Worm (Caenorhabditis elegans) whole organism, L4 larva: Measurements from ENCODE around the gene prp-9.

Experiments
- D1046.2 ChIP-seq: fragments of 200-800 bp; sonication (Bioruptor generic); IDR thresholded peaks from 2 replicates; pipeline ENCODE4 v1.3.6; 2022; ENCODE audit warnings: missing genetic modification characterization, missing compliant biosample characterization
- Y105C5A.15 ChIP-seq: fragments of 200-800 bp; sonication (Bioruptor generic); IDR thresholded peaks from 2 replicates; pipeline ENCODE4 v1.3.6; 2022; ENCODE audit warnings: missing genetic modification characterization, missing compliant biosample characterization
- Y5F2A.4 ChIP-seq: fragments of 200-800 bp; sonication (Bioruptor generic); optimal IDR thresholded peaks from 2 replicates; lab custom pipeline; 2018; ENCODE audit warnings: mild to moderate bottlenecking, missing genetic modification characterization, missing compliant biosample characterization
- aha-1 ChIP-seq: fragments of 150-350 bp; peaks from one replicate; lab custom pipeline; 2014; ENCODE audit warnings: missing biosample characterization, missing genetic modification characterization
- arid-1 ChIP-seq: fragments of 200-800 bp; sonication (Bioruptor generic); conservative IDR thresholded peaks from 2 replicates; pipeline ENCODE4 v1.3.6; 2022; ENCODE audit warnings: missing genetic modification reagents, missing genetic modification characterization, missing compliant biosample characterization
- ceh-28 ChIP-seq: fragments of 150-350 bp; optimal IDR thresholded peaks from 2 replicates; lab custom pipeline; 2014; ENCODE audit warnings: missing biosample characterization, missing genetic modification reagents, missing genetic modification characterization
- ceh-44 ChIP-seq: fragments of 200-800 bp; sonication (Bioruptor generic); IDR thresholded peaks from 2 replicates; pipeline ENCODE4 v1.3.6; 2022; ENCODE audit warnings: missing genetic modification reagents, missing genetic modification characterization, missing compliant biosample characterization
- ceh-62 ChIP-seq: sonication (generic microtip); optimal IDR thresholded peaks from 2 replicates; lab custom pipeline; 2017; ENCODE audit warnings: missing biosample characterization, missing genetic modification characterization
- daf-16 ChIP-seq, 3 experiments: sonication (generic microtip); optimal IDR thresholded peaks; 2 replicates each; lab custom pipeline; 2016 to 2017; ENCODE audit warnings: missing genetic modification characterization in 3 of 3, missing genetic modification reagents in 3 of 3, mild to moderate bottlenecking in 2 of 3, missing compliant biosample characterization in 2 of 3, missing biosample characterization in 1 of 3, moderate library complexity in 1 of 3
- dmd-9 ChIP-seq: fragments of 200-800 bp; sonication (Bioruptor generic); IDR thresholded peaks from 2 replicates; pipeline ENCODE4 v1.3.6; 2022; ENCODE audit warnings: missing genetic modification reagents, missing genetic modification characterization, missing compliant biosample characterization
- duxl-1 ChIP-seq: sonication (generic microtip); optimal IDR thresholded peaks from 2 replicates; lab custom pipeline; 2016; ENCODE audit warnings: mild to moderate bottlenecking, missing genetic modification characterization, moderate library complexity, missing compliant biosample characterization; ENCODE audit not compliant: poor library complexity
- dve-1 ChIP-seq: sonication (generic microtip); optimal IDR thresholded peaks from 2 replicates; lab custom pipeline; 2017; ENCODE audit warnings: antibody characterized with exemption, mild to moderate bottlenecking, missing genetic modification characterization, missing compliant biosample characterization; ENCODE audit not compliant: insufficient read depth
- fos-1 ChIP-seq: fragments of 150-350 bp; optimal IDR thresholded peaks from 2 replicates; lab custom pipeline; 2014; ENCODE audit warnings: missing biosample characterization, missing genetic modification characterization
- gei-8 ChIP-seq: fragments of 200-800 bp; sonication (Bioruptor generic); optimal IDR thresholded peaks from 2 replicates; lab custom pipeline; 2018; ENCODE audit warnings: mild to moderate bottlenecking, missing genetic modification characterization, missing compliant biosample characterization
- hlh-30 ChIP-seq: sonication (generic microtip); optimal IDR thresholded peaks from 2 replicates; lab custom pipeline; 2017; ENCODE audit warnings: antibody characterized with exemption, mild to moderate bottlenecking, missing genetic modification characterization, missing compliant biosample characterization; ENCODE audit not compliant: insufficient read depth
- lin-1 ChIP-seq: fragments of 200-800 bp; sonication (Bioruptor generic); IDR thresholded peaks from 2 replicates; pipeline ENCODE4 v1.3.6; 2022; ENCODE audit warnings: missing genetic modification reagents, missing genetic modification characterization, missing compliant biosample characterization
- lin-13 ChIP-seq: fragments of 150-350 bp; optimal IDR thresholded peaks from 2 replicates; lab custom pipeline; 2014; ENCODE audit warnings: missing biosample characterization, missing genetic modification reagents, missing genetic modification characterization
- lsy-2 ChIP-seq, 2 experiments: fragments of 150-350 bp in 1 of 2; sonication (generic microtip) in 1 of 2; optimal IDR thresholded peaks; 2 replicates each; lab custom pipeline; 2014 to 2017; ENCODE audit warnings: missing biosample characterization in 2 of 2, missing genetic modification characterization in 2 of 2
- mdl-1 ChIP-seq, 2 experiments: fragments of 150-350 bp in 1 of 2; sonication (generic microtip) in 1 of 2; optimal IDR thresholded peaks; 2 replicates each; lab custom pipeline; 2014 to 2017; ENCODE audit warnings: missing biosample characterization in 2 of 2, missing genetic modification characterization in 2 of 2
- mep-1 ChIP-seq: fragments of 150-350 bp; sonication (generic microtip); optimal IDR thresholded peaks from 3 replicates; lab custom pipeline; 2014; ENCODE audit warnings: missing biosample characterization, missing genetic modification characterization
- nhr-42 ChIP-seq: fragments of 200-800 bp; sonication (Bioruptor generic); IDR thresholded peaks from 2 replicates; pipeline ENCODE4 v1.3.6; 2022; ENCODE audit warnings: missing genetic modification characterization, missing compliant biosample characterization
- nhr-6 ChIP-seq: fragments of 150-350 bp; optimal IDR thresholded peaks from 2 replicates; lab custom pipeline; 2014; ENCODE audit warnings: missing biosample characterization, missing genetic modification characterization
- pha-4 ChIP-seq, 2 experiments: fragments of 150-350 bp in 1 of 2; fragments of 200-800 bp in 1 of 2; sonication (Bioruptor generic) in 1 of 2; IDR thresholded peaks in 1 of 2; optimal IDR thresholded peaks in 1 of 2; 2 replicates each; pipeline versions ENCODE4 v1.3.6 to Lab custom; 2014 to 2022; ENCODE audit warnings: missing genetic modification characterization in 2 of 2, missing genetic modification reagents in 2 of 2, missing biosample characterization in 1 of 2, missing compliant biosample characterization in 1 of 2
- rbr-2 ChIP-seq: sonication (generic microtip); optimal IDR thresholded peaks from 2 replicates; lab custom pipeline; 2016; ENCODE audit warnings: missing genotype, missing genetic modification characterization, missing compliant biosample characterization
- sdz-12 ChIP-seq: fragments of 200-800 bp; sonication (Bioruptor generic); optimal IDR thresholded peaks from 2 replicates; lab custom pipeline; 2018; ENCODE audit warnings: mild to moderate bottlenecking, missing genetic modification characterization, missing compliant biosample characterization
- snpc-1.2 ChIP-seq: fragments of 200-800 bp; sonication (Bioruptor generic); IDR thresholded peaks from 2 replicates; pipeline ENCODE4 v1.3.6; 2022; ENCODE audit warnings: missing genetic modification reagents, missing genetic modification characterization, missing compliant biosample characterization
- unc-62 ChIP-seq, 3 experiments: fragments of 150-350 bp in 1 of 3; sonication (generic microtip); optimal IDR thresholded peaks in 2 of 3; peaks in 1 of 3; 1 replicate in 1 of 3; 2 replicates in 2 of 3; lab custom pipeline; 2014 to 2017; ENCODE audit warnings: missing biosample characterization in 3 of 3, missing genetic modification characterization in 3 of 3, missing genetic modification reagents in 3 of 3, missing genotype in 1 of 3
- vab-7 ChIP-seq: fragments of 200-800 bp; sonication (Bioruptor generic); IDR thresholded peaks from 2 replicates; pipeline ENCODE4 v1.3.6; 2022; ENCODE audit warnings: missing genetic modification reagents, missing genetic modification characterization, missing compliant biosample characterization
- zag-1 ChIP-seq: fragments of 150-350 bp; optimal IDR thresholded peaks from 2 replicates; lab custom pipeline; 2014; ENCODE audit warnings: missing biosample characterization, missing genetic modification characterization
- zip-2 ChIP-seq: fragments of 150-350 bp; optimal IDR thresholded peaks from 2 replicates; lab custom pipeline; 2014; ENCODE audit warnings: missing biosample characterization, missing genetic modification characterization
- ztf-11 ChIP-seq: fragments of 150-350 bp; optimal IDR thresholded peaks from 2 replicates; lab custom pipeline; 2014; ENCODE audit warnings: missing biosample characterization, missing genetic modification characterization

The prp-9 gene

DNA sequence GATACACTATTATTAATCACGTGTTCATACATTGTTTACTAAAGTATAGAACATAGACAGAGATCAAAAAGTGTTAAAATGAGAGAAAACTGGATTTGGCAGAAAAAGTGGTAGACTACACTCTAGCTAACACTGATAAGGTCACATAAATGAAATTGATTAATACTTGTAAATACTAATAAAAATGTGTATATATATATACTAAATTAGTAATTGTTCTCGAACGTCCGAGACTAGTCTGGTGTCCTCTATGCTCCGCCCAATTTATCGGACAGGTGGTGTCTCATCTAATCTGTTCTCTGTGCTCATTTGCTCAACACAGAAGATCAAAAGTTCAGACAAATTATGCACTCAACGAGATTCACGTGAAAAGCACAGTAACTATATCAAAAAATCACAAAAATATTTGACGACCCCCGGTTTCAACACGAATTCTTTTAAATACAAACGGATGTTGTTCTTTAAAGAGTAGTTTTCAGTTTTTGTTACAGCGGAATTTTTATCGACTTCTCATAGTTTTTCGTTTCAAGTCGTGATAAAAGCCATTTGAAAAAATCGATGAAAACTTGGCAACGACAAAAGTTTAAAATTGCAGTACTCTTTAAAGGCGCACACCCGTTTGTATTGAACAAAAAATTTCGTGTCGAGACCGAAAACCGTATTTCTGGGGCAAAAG lies 44.0 kb downstream of the prp-9 start (continued):
- TF ChIP-seq aha-1 (tag; lab: Kevin White, UChicago) (peak; percentile 98), duxl-1 (tag; lab: Kevin White, UChicago) (no peak), ceh-28 (tag; lab: Kevin White, UChicago) (no peak), dmd-9 (no peak), D1046.2 (GFP tag; lab: Robert Waterston, UW) (no peak), nhr-42 (no peak)

- 0 out of 2 replicates have a peak, but pooled peaks have one; percentile 8 for TF ChIP-seq Y105C5A.15 (GFP tag; lab: Robert Waterston, UW)
- no peak for TF ChIP-seq ceh-62
- peak in 1 of 2 experiments; percentile 11 for TF ChIP-seq unc-62 (GFP tag; optimal IDR thresholded peaks at IDR 0.05 in 1 of 2; lab: Kevin White, UChicago)
- TF ChIP-seq unc-62 (tag; optimal IDR thresholded peaks at IDR 0.05; lab: Kevin White, UChicago), result no peak
- TF ChIP-seq lin-13 (GFP tag; lab: Kevin White, UChicago), result no peak
- no peak for TF ChIP-seq dve-1
- no peak for TF ChIP-seq lin-1 (GFP tag; lab: Robert Waterston, UW)
- TF ChIP-seq aha-1 (tag; lab: Kevin White, UChicago), result peak; percentile 93
- TF ChIP-seq nhr-42, result no peak
Measured at ce11 chrII:8480166-8480565, 45.0 kb downstream of the prp-9 start, which contains the start of gene lact-4. TSS of gene lact-4 (minus strand) at chrII:8480478.

- TF ChIP-seq nhr-6 (tag; lab: Kevin White, UChicago) (no peak), vab-7 (peak; percentile 18; the same call in 1 of the 2 replicates), daf-16 (GFP tag; optimal IDR thresholded peaks at IDR 0.05; lab: Kevin White, UChicago) (no peak), daf-16 (tag; optimal IDR thresholded peaks at IDR 0.05; lab: Kevin White, UChicago) (peak; percentile 29), lsy-2 (tag; optimal IDR thresholded peaks at IDR 0.05; lab: Kevin White, UChicago) (peak in 1 of 2 experiments; percentile 6)
Measured at ce11 chrII:8479337-8479736, 45.9 kb downstream of the prp-9 start.

ce11 chrII:8475306-8475822 lies 49.8 kb downstream of the prp-9 start, which contains the start of the genes M05D6.1 and M05D6.3:
TSS of gene M05D6.1 (minus strand) at chrII:8475406.
TSS of gene M05D6.3 (plus strand) at chrII:8475772.
- TF ChIP-seq snpc-1.2 (no peak), sdz-12 (GFP tag; lab: Kevin White, UChicago) (no peak), fos-1 (tag; lab: Kevin White, UChicago) (no peak), mdl-1 (tag; optimal IDR thresholded peaks at IDR 0.05; lab: Kevin White, UChicago) (no peak), nhr-6 (tag; lab: Kevin White, UChicago) (no peak), zag-1 (no peak), hlh-30 (tag; lab: Kevin White, UChicago) (no peak), pha-4 (GFP tag; IDR thresholded peaks at IDR 0.05; lab: Robert Waterston, UW) (no peak), pha-4 (tag; optimal IDR thresholded peaks at IDR 0.05; lab: Kevin White, UChicago) (no peak), mep-1 (tag; lab: Kevin White, UChicago) (no peak), Y5F2A.4 (GFP tag; lab: Kevin White, UChicago) (no peak), gei-8 (GFP tag; lab: Kevin White, UChicago) (no peak), aha-1 (tag; lab: Kevin White, UChicago) (no peak), lin-1 (GFP tag; lab: Robert Waterston, UW) (no peak), arid-1 (GFP tag; lab: Robert Waterston, UW) (no peak), ztf-11 (tag; lab: Kevin White, UChicago) (no peak), zip-2 (tag; lab: Kevin White, UChicago) (no peak), ceh-44 (GFP tag; lab: Robert Waterston, UW) (no peak), rbr-2 (tag; lab: Kevin White, UChicago) (no peak)
